Worm (Caenorhabditis elegans) whole organism, L4 larva: ENCODE results near the gene K11H12.1.

Experiments
- R02D3.7 ChIP-seq: fragments of 150-350 bp; sonication (generic microtip); optimal IDR thresholded peaks from 3 replicates; lab custom pipeline; 2014; ENCODE audit warnings: missing biosample characterization, missing genetic modification characterization
- T26A8.4 ChIP-seq: fragments of 200-800 bp; sonication (Bioruptor generic); IDR thresholded peaks from 2 replicates; pipeline ENCODE4 v1.3.6; 2022; ENCODE audit warnings: missing genetic modification characterization, missing compliant biosample characterization
- ceh-62 ChIP-seq: sonication (generic microtip); optimal IDR thresholded peaks from 2 replicates; lab custom pipeline; 2017; ENCODE audit warnings: missing biosample characterization, missing genetic modification characterization
- ceh-82 ChIP-seq: sonication (generic microtip); optimal IDR thresholded peaks from 2 replicates; lab custom pipeline; 2017; ENCODE audit warnings: missing biosample characterization, missing genetic modification characterization
- daf-12 ChIP-seq: fragments of 150-350 bp; optimal IDR thresholded peaks from 2 replicates; lab custom pipeline; 2014; ENCODE audit warnings: missing biosample characterization, missing genetic modification reagents, missing genetic modification characterization
- daf-16 ChIP-seq, 3 experiments: sonication (generic microtip); optimal IDR thresholded peaks; 2 replicates each; lab custom pipeline; 2016 to 2017; ENCODE audit warnings: missing genetic modification characterization in 3 of 3, missing genetic modification reagents in 3 of 3, mild to moderate bottlenecking in 2 of 3, missing compliant biosample characterization in 2 of 3, missing biosample characterization in 1 of 3, moderate library complexity in 1 of 3
- daf-8 ChIP-seq: fragments of 200-800 bp; sonication (Bioruptor generic); IDR thresholded peaks from 2 replicates; pipeline ENCODE4 v1.3.6; 2022; ENCODE audit warnings: missing genetic modification characterization, missing compliant biosample characterization
- dmd-6 ChIP-seq: fragments of 200-800 bp; sonication (Bioruptor generic); IDR thresholded peaks from 2 replicates; pipeline ENCODE4 v1.3.6; 2022; ENCODE audit warnings: missing genetic modification reagents, missing genetic modification characterization, missing compliant biosample characterization
- dve-1 ChIP-seq: sonication (generic microtip); optimal IDR thresholded peaks from 2 replicates; lab custom pipeline; 2017; ENCODE audit warnings: antibody characterized with exemption, mild to moderate bottlenecking, missing genetic modification characterization, missing compliant biosample characterization; ENCODE audit not compliant: insufficient read depth
- egl-43 ChIP-seq: fragments of 200-800 bp; sonication (Bioruptor generic); IDR thresholded peaks from 2 replicates; pipeline ENCODE4 v1.3.6; 2022; ENCODE audit warnings: missing genetic modification reagents, missing genetic modification characterization, missing compliant biosample characterization
- gei-8 ChIP-seq: fragments of 200-800 bp; sonication (Bioruptor generic); optimal IDR thresholded peaks from 2 replicates; lab custom pipeline; 2018; ENCODE audit warnings: mild to moderate bottlenecking, missing genetic modification characterization, missing compliant biosample characterization
- hlh-11 ChIP-seq: fragments of 200-800 bp; sonication (Bioruptor generic); optimal IDR thresholded peaks from 2 replicates; lab custom pipeline; 2018; ENCODE audit warnings: mild to moderate bottlenecking, missing genetic modification characterization, missing compliant biosample characterization
- lim-7 ChIP-seq: fragments of 200-800 bp; sonication (Bioruptor generic); IDR thresholded peaks from 2 replicates; pipeline ENCODE4 v1.3.6; 2022; ENCODE audit warnings: missing genetic modification characterization, missing compliant biosample characterization
- lin-29 ChIP-seq: fragments of 200-800 bp; sonication (Bioruptor generic); IDR thresholded peaks from 2 replicates; pipeline ENCODE4 v1.3.6; 2022; ENCODE audit warnings: missing genetic modification reagents, missing genetic modification characterization, missing compliant biosample characterization
- lin-39 ChIP-seq: fragments of 150-350 bp; optimal IDR thresholded peaks from 2 replicates; lab custom pipeline; 2014; ENCODE audit warnings: missing biosample characterization, missing genetic modification reagents, missing genetic modification characterization
- lir-3 ChIP-seq: sonication (generic microtip); optimal IDR thresholded peaks from 2 replicates; lab custom pipeline; 2016; ENCODE audit warnings: mild to moderate bottlenecking, missing genetic modification characterization, missing compliant biosample characterization
- mdl-1 ChIP-seq, 2 experiments: fragments of 150-350 bp in 1 of 2; sonication (generic microtip) in 1 of 2; optimal IDR thresholded peaks; 2 replicates each; lab custom pipeline; 2014 to 2017; ENCODE audit warnings: missing biosample characterization in 2 of 2, missing genetic modification characterization in 2 of 2
- mep-1 ChIP-seq: fragments of 150-350 bp; sonication (generic microtip); optimal IDR thresholded peaks from 3 replicates; lab custom pipeline; 2014; ENCODE audit warnings: missing biosample characterization, missing genetic modification characterization
- mxl-3 ChIP-seq: fragments of 200-800 bp; sonication (Bioruptor generic); optimal IDR thresholded peaks from 2 replicates; lab custom pipeline; 2018; ENCODE audit warnings: mild to moderate bottlenecking, missing genetic modification characterization, missing compliant biosample characterization
- nhr-10 ChIP-seq: fragments of 150-350 bp; optimal IDR thresholded peaks from 2 replicates; lab custom pipeline; 2014; ENCODE audit warnings: missing biosample characterization, missing genetic modification characterization
- nhr-11 ChIP-seq: fragments of 150-350 bp; optimal IDR thresholded peaks from 2 replicates; lab custom pipeline; 2014; ENCODE audit warnings: missing biosample characterization, missing genetic modification characterization
- nhr-25 ChIP-seq: sonication (generic microtip); optimal IDR thresholded peaks from 2 replicates; lab custom pipeline; 2017; ENCODE audit warnings: missing genetic modification characterization, mild to moderate bottlenecking, missing compliant biosample characterization, antibody characterized with exemption, moderate library complexity, borderline replicate concordance; ENCODE audit not compliant: insufficient read depth
- nhr-28 ChIP-seq: fragments of 150-350 bp; optimal IDR thresholded peaks from 2 replicates; lab custom pipeline; 2014; ENCODE audit warnings: missing biosample characterization, missing genetic modification characterization
- nhr-48 ChIP-seq: sonication (generic microtip); optimal IDR thresholded peaks from 2 replicates; lab custom pipeline; 2016; ENCODE audit warnings: mild to moderate bottlenecking, missing genetic modification characterization, missing compliant biosample characterization
- nhr-76 ChIP-seq: fragments of 150-350 bp; optimal IDR thresholded peaks from 2 replicates; lab custom pipeline; 2014; ENCODE audit warnings: missing biosample characterization, missing genetic modification characterization
- pha-4 ChIP-seq, 2 experiments: fragments of 150-350 bp in 1 of 2; fragments of 200-800 bp in 1 of 2; sonication (Bioruptor generic) in 1 of 2; IDR thresholded peaks in 1 of 2; optimal IDR thresholded peaks in 1 of 2; 2 replicates each; pipeline versions ENCODE4 v1.3.6 to Lab custom; 2014 to 2022; ENCODE audit warnings: missing genetic modification characterization in 2 of 2, missing genetic modification reagents in 2 of 2, missing biosample characterization in 1 of 2, missing compliant biosample characterization in 1 of 2
- pqm-1 ChIP-seq: sonication (generic microtip); optimal IDR thresholded peaks from 2 replicates; lab custom pipeline; 2017; ENCODE audit warnings: missing biosample characterization, missing genetic modification characterization
- rbr-2 ChIP-seq: sonication (generic microtip); optimal IDR thresholded peaks from 2 replicates; lab custom pipeline; 2016; ENCODE audit warnings: missing genotype, missing genetic modification characterization, missing compliant biosample characterization
- set-16 ChIP-seq: fragments of 200-800 bp; sonication (Bioruptor generic); IDR thresholded peaks from 2 replicates; pipeline ENCODE4 v1.3.6; 2022; ENCODE audit warnings: missing genetic modification reagents, missing genetic modification characterization, missing compliant biosample characterization
- skn-1 ChIP-seq: fragments of 150-350 bp; optimal IDR thresholded peaks from 2 replicates; lab custom pipeline; 2014; ENCODE audit warnings: missing biosample characterization, missing genetic modification characterization
- tag-97 ChIP-seq: fragments of 200-800 bp; sonication (Bioruptor generic); IDR thresholded peaks from 2 replicates; pipeline ENCODE4 v1.3.6; 2022; ENCODE audit warnings: missing genetic modification characterization, missing compliant biosample characterization
- unc-130 ChIP-seq: sonication (generic microtip); optimal IDR thresholded peaks from 2 replicates; lab custom pipeline; 2016; ENCODE audit warnings: missing genetic modification reagents, missing genetic modification characterization, missing compliant biosample characterization
- unc-62 ChIP-seq, 3 experiments: fragments of 150-350 bp in 1 of 3; sonication (generic microtip); optimal IDR thresholded peaks in 2 of 3; peaks in 1 of 3; 1 replicate in 1 of 3; 2 replicates in 2 of 3; lab custom pipeline; 2014 to 2017; ENCODE audit warnings: missing biosample characterization in 3 of 3, missing genetic modification characterization in 3 of 3, missing genetic modification reagents in 3 of 3, missing genotype in 1 of 3
- zfp-3 ChIP-seq: fragments of 200-800 bp; sonication (Bioruptor generic); conservative IDR thresholded peaks from 2 replicates; pipeline ENCODE4 v1.3.6; 2022; ENCODE audit warnings: missing genetic modification reagents, missing genetic modification characterization, missing compliant biosample characterization
- zip-11 ChIP-seq: fragments of 200-800 bp; sonication (Bioruptor generic); IDR thresholded peaks from 2 replicates; pipeline ENCODE4 v1.3.6; 2022; ENCODE audit warnings: missing genetic modification characterization, missing compliant biosample characterization
- ztf-7 ChIP-seq: fragments of 150-350 bp; optimal IDR thresholded peaks from 2 replicates; lab custom pipeline; 2014; ENCODE audit warnings: missing biosample characterization, missing genetic modification characterization

K11H12.1 gene

ce11 chrIV:676280-676679 is 23.1 kb upstream of the K11H12.1 start, which contains the start of gene K11H12.5:
TSS of gene K11H12.5 (plus strand) at chrIV:676580.
- no peak for TF ChIP-seq nhr-10
- TF ChIP-seq T26A8.4 (GFP tag; lab: Robert Waterston, UW): no peak
- no peak for TF ChIP-seq daf-8
- no peak for TF ChIP-seq ceh-62
- no peak for TF ChIP-seq nhr-28 (tag; lab: Kevin White, UChicago)
- TF ChIP-seq ceh-82: no peak
- no peak for TF ChIP-seq nhr-76 (tag; lab: Kevin White, UChicago)
- no peak for TF ChIP-seq zip-11 (GFP tag; lab: Robert Waterston, UW)
- no peak for TF ChIP-seq nhr-48 (tag; lab: Kevin White, UChicago)
- no peak for TF ChIP-seq nhr-11
- no peak for TF ChIP-seq daf-12 (tag; lab: Kevin White, UChicago)
- no peak for TF ChIP-seq nhr-25
- no peak for TF ChIP-seq R02D3.7 (tag; lab: Kevin White, UChicago)
- TF ChIP-seq skn-1 (tag; lab: Kevin White, UChicago): no peak
- no peak for TF ChIP-seq pha-4 (GFP tag; IDR thresholded peaks at IDR 0.05; lab: Robert Waterston, UW)
- TF ChIP-seq pha-4 (tag; optimal IDR thresholded peaks at IDR 0.05; lab: Kevin White, UChicago): no peak

- no peak for TF ChIP-seq lin-39 (tag; lab: Kevin White, UChicago)
- TF ChIP-seq ztf-7 (tag; lab: Kevin White, UChicago): no peak
- no peak for TF ChIP-seq daf-16 (GFP tag; optimal IDR thresholded peaks at IDR 0.05; lab: Kevin White, UChicago)
- TF ChIP-seq daf-16 (tag; optimal IDR thresholded peaks at IDR 0.05; lab: Kevin White, UChicago): peak; percentile 16
- no peak for TF ChIP-seq gei-8
- TF ChIP-seq dmd-6 (GFP tag; lab: Robert Waterston, UW): peak; percentile 69
- peak in 1 of 2 experiments; percentile 92 for TF ChIP-seq unc-62 (GFP tag; optimal IDR thresholded peaks at IDR 0.05 in 1 of 2; lab: Kevin White, UChicago)
- no peak for TF ChIP-seq unc-62 (tag; optimal IDR thresholded peaks at IDR 0.05; lab: Kevin White, UChicago)
- no peak for TF ChIP-seq lim-7 (GFP tag; lab: Robert Waterston, UW)
- TF ChIP-seq nhr-28 (tag; lab: Kevin White, UChicago): peak; percentile 37
- no peak for TF ChIP-seq zfp-3 (GFP tag; lab: Robert Waterston, UW)
- peak; percentile 45 for TF ChIP-seq pqm-1
Observed at ce11 chrIV:675471-676159, 22.4 kb upstream of the K11H12.1 start, which contains the start of the genes K11H12.4 and K11H12.10. TSS of gene K11H12.4 (minus strand) at chrIV:675883. TSS of gene K11H12.10 (plus strand) at chrIV:676075.

- TF ChIP-seq nhr-28 (tag; lab: Kevin White, UChicago) (peak; percentile 52), dmd-6 (GFP tag; lab: Robert Waterston, UW) (peak; percentile 87), mxl-3 (GFP tag; lab: Kevin White, UChicago) (peak; percentile 20), rbr-2 (tag; lab: Kevin White, UChicago) (no peak), lin-29 (GFP tag; lab: Robert Waterston, UW) (no peak), lin-39 (tag; lab: Kevin White, UChicago) (no peak), tag-97 (GFP tag; lab: Robert Waterston, UW) (no peak), lir-3 (no peak), nhr-11 (no peak), daf-16 (GFP tag; optimal IDR thresholded peaks at IDR 0.05; lab: Kevin White, UChicago) (no peak), daf-16 (tag; optimal IDR thresholded peaks at IDR 0.05; lab: Kevin White, UChicago) (peak; percentile 61), set-16 (GFP tag; lab: Robert Waterston, UW) (no peak), mep-1 (tag; lab: Kevin White, UChicago) (no peak), egl-43 (GFP tag; lab: Robert Waterston, UW) (no peak), pqm-1 (peak; percentile 57), dve-1 (no peak), ceh-82 (no peak), mdl-1 (tag; optimal IDR thresholded peaks at IDR 0.05; lab: Kevin White, UChicago) (no peak), hlh-11 (tag; lab: Kevin White, UChicago) (peak; percentile 26), unc-130 (GFP tag; lab: Kevin White, UChicago) (no peak)
Observed at ce11 chrIV:673313-673712, 20.1 kb upstream of the K11H12.1 start, which contains the start of gene K11H12.3. TSS of gene K11H12.3 (minus strand) at chrIV:673480.
